Worm (Caenorhabditis elegans) whole organism, young adult: Measurements from ENCODE around the gene C55A6.11.

Source experiments
- D2030.7 ChIP-seq: fragments of 200-800 bp; sonication (Bioruptor generic); IDR thresholded peaks from 2 replicates; pipeline ENCODE4 v1.3.6; 2022; ENCODE audit warnings: missing genetic modification reagents, missing genetic modification characterization, missing compliant biosample characterization
- F37B4.10 ChIP-seq: fragments of 200-800 bp; sonication (Bioruptor generic); IDR thresholded peaks from 2 replicates; pipeline ENCODE4 v1.3.6; 2022; ENCODE audit warnings: missing genetic modification characterization, missing compliant biosample characterization
- F55B11.4 ChIP-seq: sonication (generic microtip); optimal IDR thresholded peaks from 2 replicates; lab custom pipeline; 2016; ENCODE audit warnings: missing compliant biosample characterization, missing genetic modification characterization, borderline replicate concordance; ENCODE audit not compliant: insufficient read depth
- K12H6.12 ChIP-seq: fragments of 200-800 bp; sonication (Bioruptor generic); optimal IDR thresholded peaks from 2 replicates; lab custom pipeline; 2018; ENCODE audit warnings: mild to moderate bottlenecking, missing genetic modification characterization, missing compliant biosample characterization
- T26A5.8 ChIP-seq: sonication (generic microtip); optimal IDR thresholded peaks from 2 replicates; lab custom pipeline; 2016; ENCODE audit warnings: missing genetic modification characterization, missing compliant biosample characterization
- Y67H2A.10 ChIP-seq: fragments of 200-800 bp; sonication (Bioruptor generic); conservative IDR thresholded peaks from 2 replicates; pipeline ENCODE4 v1.3.6; 2022; ENCODE audit warnings: missing genetic modification reagents, missing genetic modification characterization, missing compliant biosample characterization
- ama-1 ChIP-seq, 3 experiments: fragments of 150-350 bp in 1 of 3; sonication (generic microtip) in 2 of 3; optimal IDR thresholded peaks; 2 replicates each; lab custom pipeline; 2014 to 2018; ENCODE audit warnings: missing biosample characterization in 2 of 3, missing genetic modification characterization in 2 of 3, missing genetic modification reagents in 2 of 3
- atf-7 ChIP-seq: sonication (generic microtip); optimal IDR thresholded peaks from 2 replicates; lab custom pipeline; 2017; ENCODE audit warnings: mild to moderate bottlenecking, missing genetic modification characterization, missing compliant biosample characterization
- bed-2 ChIP-seq: fragments of 200-800 bp; sonication (Bioruptor generic); IDR thresholded peaks from 2 replicates; pipeline ENCODE4 v1.3.6; 2022; ENCODE audit warnings: missing genetic modification reagents, missing genetic modification characterization, missing compliant biosample characterization
- cebp-2 ChIP-seq: fragments of 200-800 bp; sonication (Bioruptor generic); IDR thresholded peaks from 2 replicates; pipeline ENCODE4 v1.3.6; 2022; ENCODE audit warnings: missing genetic modification characterization, missing compliant biosample characterization
- ceh-27 ChIP-seq: fragments of 200-800 bp; sonication (Bioruptor generic); optimal IDR thresholded peaks from 2 replicates; lab custom pipeline; 2018; ENCODE audit warnings: mild to moderate bottlenecking, missing genetic modification characterization, moderate library complexity, missing compliant biosample characterization
- ceh-79 ChIP-seq: sonication (generic microtip); optimal IDR thresholded peaks from 2 replicates; lab custom pipeline; 2017; ENCODE audit warnings: mild to moderate bottlenecking, missing genetic modification characterization, missing compliant biosample characterization
- egrh-3 ChIP-seq: fragments of 200-800 bp; sonication (Bioruptor generic); IDR thresholded peaks from 2 replicates; pipeline ENCODE4 v1.3.6; 2022; ENCODE audit warnings: missing genetic modification reagents, missing genetic modification characterization, missing compliant biosample characterization
- ekl-4 ChIP-seq: fragments of 200-800 bp; sonication (Bioruptor generic); IDR thresholded peaks from 2 replicates; pipeline ENCODE4 v1.3.6; 2022; ENCODE audit warnings: missing genetic modification reagents, missing genetic modification characterization, missing compliant biosample characterization
- ets-4 ChIP-seq: fragments of 200-800 bp; sonication (Bioruptor generic); optimal IDR thresholded peaks from 2 replicates; lab custom pipeline; 2018; ENCODE audit warnings: mild to moderate bottlenecking, missing genetic modification characterization, missing compliant biosample characterization
- fkh-3 ChIP-seq: sonication (generic microtip); optimal IDR thresholded peaks from 2 replicates; lab custom pipeline; 2016; ENCODE audit warnings: mild to moderate bottlenecking, missing genetic modification characterization, missing compliant biosample characterization
- hlh-26 ChIP-seq: fragments of 200-800 bp; sonication (Bioruptor generic); conservative IDR thresholded peaks from 2 replicates; pipeline ENCODE4 v1.3.6; 2022; ENCODE audit warnings: missing genetic modification reagents, missing genetic modification characterization, missing compliant biosample characterization
- lag-1 ChIP-seq: fragments of 200-800 bp; sonication (Bioruptor generic); IDR thresholded peaks from 2 replicates; pipeline ENCODE4 v1.3.6; 2022; ENCODE audit warnings: missing genetic modification reagents, missing genetic modification characterization, missing compliant biosample characterization
- let-526 ChIP-seq: fragments of 200-800 bp; sonication (Bioruptor generic); IDR thresholded peaks from 2 replicates; pipeline ENCODE4 v1.3.6; 2022; ENCODE audit warnings: missing genetic modification reagents, missing genetic modification characterization, missing compliant biosample characterization
- lin-35 ChIP-seq, 3 experiments: fragments of 150-350 bp in 2 of 3; sonication (generic microtip) in 1 of 3; optimal IDR thresholded peaks; 2 replicates each; lab custom pipeline; 2014 to 2018; ENCODE audit warnings: missing biosample characterization in 3 of 3, missing genetic modification characterization in 3 of 3, missing genetic modification reagents in 3 of 3
- lin-40 ChIP-seq: sonication (generic microtip); optimal IDR thresholded peaks from 2 replicates; lab custom pipeline; 2016; ENCODE audit warnings: missing genetic modification characterization, mild to moderate bottlenecking, missing compliant biosample characterization, missing genotype, missing genetic modification reagents
- lsy-27 ChIP-seq: sonication (generic microtip); optimal IDR thresholded peaks from 2 replicates; lab custom pipeline; 2017; ENCODE audit warnings: missing genetic modification characterization, mild to moderate bottlenecking, missing compliant biosample characterization, antibody characterized with exemption, missing genotype, borderline replicate concordance; ENCODE audit not compliant: insufficient read depth
- madf-10 ChIP-seq: sonication (generic microtip); optimal IDR thresholded peaks from 2 replicates; lab custom pipeline; 2016; ENCODE audit warnings: mild to moderate bottlenecking, missing genetic modification characterization, missing compliant biosample characterization
- mcd-1 ChIP-seq: fragments of 200-800 bp; sonication (Bioruptor generic); IDR thresholded peaks from 2 replicates; pipeline ENCODE4 v1.3.6; 2022; ENCODE audit warnings: missing genetic modification reagents, missing genetic modification characterization, missing compliant biosample characterization
- mxl-1 ChIP-seq: sonication (generic microtip); optimal IDR thresholded peaks from 2 replicates; lab custom pipeline; 2016; ENCODE audit warnings: missing genetic modification characterization, missing compliant biosample characterization
- nhr-120 ChIP-seq: fragments of 200-800 bp; sonication (Bioruptor generic); IDR thresholded peaks from 2 replicates; pipeline ENCODE4 v1.3.6; 2022; ENCODE audit warnings: missing genetic modification characterization, missing compliant biosample characterization
- nhr-80 ChIP-seq: sonication (generic microtip); optimal IDR thresholded peaks from 2 replicates; lab custom pipeline; 2016; ENCODE audit warnings: missing genetic modification characterization, missing compliant biosample characterization
- nhr-90 ChIP-seq: sonication (generic microtip); optimal IDR thresholded peaks from 2 replicates; lab custom pipeline; 2016; ENCODE audit warnings: missing genotype, mild to moderate bottlenecking, missing genetic modification characterization, missing compliant biosample characterization
- snpc-1.1 ChIP-seq: sonication (generic microtip); optimal IDR thresholded peaks from 2 replicates; lab custom pipeline; 2017; ENCODE audit warnings: missing genetic modification characterization, mild to moderate bottlenecking, missing compliant biosample characterization, antibody characterized with exemption, moderate library complexity, missing genotype, missing genetic modification reagents; ENCODE audit not compliant: insufficient read depth
- snpc-1.3 ChIP-seq: sonication (generic microtip); optimal IDR thresholded peaks from 2 replicates; lab custom pipeline; 2017; ENCODE audit warnings: missing genetic modification characterization, mild to moderate bottlenecking, missing compliant biosample characterization, antibody characterized with exemption, moderate library complexity, missing genotype, missing genetic modification reagents; ENCODE audit not compliant: insufficient read depth
- snpc-4 ChIP-seq, 5 experiments: fragments of 150-350 bp in 1 of 5; sonication (generic microtip) in 4 of 5; optimal IDR thresholded peaks; 2 replicates each; lab custom pipeline; 2014 to 2018; ENCODE audit warnings: missing genetic modification characterization in 5 of 5, missing biosample characterization in 3 of 5, antibody characterized with exemption in 2 of 5, mild to moderate bottlenecking in 2 of 5, missing compliant biosample characterization in 2 of 5, missing genotype in 2 of 5, moderate library complexity in 2 of 5, missing genetic modification reagents in 1 of 5
- somi-1 ChIP-seq: fragments of 200-800 bp; sonication (Bioruptor generic); optimal IDR thresholded peaks from 2 replicates; lab custom pipeline; 2018; ENCODE audit warnings: mild to moderate bottlenecking, missing genetic modification characterization, missing compliant biosample characterization
- sptf-2 ChIP-seq: fragments of 200-800 bp; sonication (Bioruptor generic); optimal IDR thresholded peaks from 2 replicates; lab custom pipeline; 2018; ENCODE audit warnings: mild to moderate bottlenecking, missing genetic modification characterization, missing compliant biosample characterization
- tbp1 ChIP-seq: fragments of 200-800 bp; sonication (Bioruptor generic); optimal IDR thresholded peaks from 2 replicates; lab custom pipeline; 2018; ENCODE audit warnings: mild to moderate bottlenecking, missing genetic modification characterization, missing compliant biosample characterization
- tbx-9 ChIP-seq: sonication (generic microtip); optimal IDR thresholded peaks from 2 replicates; lab custom pipeline; 2016; ENCODE audit warnings: borderline replicate concordance, missing genetic modification characterization, inconsistent platforms, missing compliant biosample characterization
- tlf-1 ChIP-seq: fragments of 200-800 bp; sonication (Bioruptor generic); optimal IDR thresholded peaks from 2 replicates; lab custom pipeline; 2018; ENCODE audit warnings: mild to moderate bottlenecking, missing genetic modification characterization, missing compliant biosample characterization
- unc-130 ChIP-seq: sonication (generic microtip); optimal IDR thresholded peaks from 2 replicates; lab custom pipeline; 2016; ENCODE audit warnings: missing genetic modification reagents, missing genetic modification characterization, missing compliant biosample characterization
- ztf-18 ChIP-seq: sonication (generic microtip); optimal IDR thresholded peaks from 2 replicates; lab custom pipeline; 2016; ENCODE audit warnings: missing genotype, mild to moderate bottlenecking, missing genetic modification characterization, missing compliant biosample characterization
- ztf-26 ChIP-seq: sonication (generic microtip); optimal IDR thresholded peaks from 2 replicates; lab custom pipeline; 2017; ENCODE audit warnings: missing genetic modification characterization, missing compliant biosample characterization

C55A6.11 gene

DNA sequence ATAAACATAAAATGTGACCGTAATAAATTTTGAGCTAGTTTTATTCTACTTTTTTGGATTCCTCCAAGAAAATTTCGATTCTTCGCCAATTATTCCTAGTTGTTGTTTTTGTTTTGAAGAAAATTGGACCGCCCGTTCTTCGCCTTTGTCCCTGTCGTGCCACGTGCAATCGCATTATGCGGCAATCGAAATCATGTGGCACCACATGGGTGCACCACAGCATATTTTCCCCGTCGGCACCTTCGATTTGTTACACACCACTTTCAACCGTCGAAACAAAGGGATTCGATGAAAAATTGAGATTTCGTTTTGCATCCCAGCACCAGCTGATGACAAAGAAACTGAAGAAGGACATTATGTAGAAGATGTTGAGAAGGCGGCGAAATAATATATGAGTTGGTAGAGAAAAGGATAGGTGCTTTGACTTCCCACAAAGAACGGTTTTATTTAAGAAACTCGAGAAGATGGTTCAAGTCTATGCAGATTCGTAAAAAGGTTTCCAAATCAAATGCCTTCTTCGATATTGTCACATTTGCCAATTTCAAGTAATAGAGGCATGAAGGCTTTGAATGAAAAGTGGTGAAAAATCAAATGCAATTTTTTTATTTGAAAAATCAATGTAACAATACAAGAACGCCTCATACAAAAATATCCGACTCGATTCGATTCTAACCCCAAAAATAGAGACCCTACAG, 8.5 kb downstream of the C55A6.11 start:
- TF ChIP-seq ztf-18 (tag; lab: Kevin White, UChicago) (no peak), unc-130 (no peak), Y67H2A.10 (GFP tag; lab: Robert Waterston, UW) (no peak)

ce11 chrV:11529541-11529940, 9.2 kb downstream of the C55A6.11 start:
- no peak for TF ChIP-seq lin-40 (tag; lab: Kevin White, UChicago)
- TF ChIP-seq lag-1 (GFP tag; lab: Robert Waterston, UW), result no peak
- no peak for TF ChIP-seq F55B11.4 (tag; lab: Kevin White, UChicago)
- TF ChIP-seq sptf-2, result no peak
- no peak for TF ChIP-seq K12H6.12
- TF ChIP-seq somi-1 (GFP tag; lab: Kevin White, UChicago), result no peak
- no peak for TF ChIP-seq let-526 (GFP tag; lab: Robert Waterston, UW)
- TF ChIP-seq D2030.7 (GFP tag; lab: Robert Waterston, UW), result no peak
- TF ChIP-seq lsy-27 (tag; lab: Kevin White, UChicago), result no peak
- no peak for TF ChIP-seq tlf-1 (GFP tag; lab: Kevin White, UChicago)
- no peak for TF ChIP-seq mxl-1 (tag; lab: Kevin White, UChicago)
- no peak for TF ChIP-seq F37B4.10
- TF ChIP-seq cebp-2 (GFP tag; lab: Robert Waterston, UW), result no peak
- no peak for TF ChIP-seq T26A5.8 (tag; lab: Kevin White, UChicago)
- TF ChIP-seq snpc-1.3 (tag; lab: Kevin White, UChicago), result no peak

DNA sequence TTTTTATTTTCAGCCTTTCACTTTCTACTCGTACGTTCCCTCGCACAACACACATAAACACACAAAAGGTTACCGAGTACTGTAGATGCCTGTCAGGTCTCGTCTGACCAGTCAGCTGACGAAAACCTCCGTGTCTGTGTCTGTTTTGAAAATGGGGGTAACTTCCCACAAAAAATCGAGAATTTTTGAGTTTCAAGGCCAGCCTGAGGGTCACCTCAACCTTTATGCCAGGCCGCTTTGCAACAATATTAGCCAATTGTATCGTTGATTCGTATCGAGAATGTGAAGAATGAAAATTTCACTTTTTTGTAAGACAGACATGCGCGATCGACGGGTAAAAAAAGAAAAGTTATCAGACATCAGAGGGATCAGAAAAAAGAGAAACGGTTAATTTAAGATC, 10.8 kb downstream of the C55A6.11 start:
- TF ChIP-seq ceh-27 (GFP tag; lab: Kevin White, UChicago) (peak; percentile 68), D2030.7 (GFP tag; lab: Robert Waterston, UW) (no peak), lin-40 (tag; lab: Kevin White, UChicago) (peak; percentile 56), nhr-90 (no peak), snpc-4 (GFP tag; optimal IDR thresholded peaks at IDR 0.05; lab: Kevin White, UChicago) (no peak), snpc-4 (tag; optimal IDR thresholded peaks at IDR 0.05; lab: Kevin White, UChicago) (no peak), snpc-1.1 (tag; lab: Kevin White, UChicago) (no peak), ama-1 (optimal IDR thresholded peaks at IDR 0.05; lab: Kevin White, UChicago) (no peak), ama-1 (GFP tag; optimal IDR thresholded peaks at IDR 0.05; lab: Kevin White, UChicago) (no peak), ztf-26 (tag; lab: Kevin White, UChicago) (peak; percentile 17), mcd-1 (GFP tag; lab: Robert Waterston, UW) (no peak), lag-1 (GFP tag; lab: Robert Waterston, UW) (no peak), ekl-4 (GFP tag; lab: Robert Waterston, UW) (no peak)

ce11 chrV:11531831-11532534, 11.7 kb downstream of the C55A6.11 start:
- TF ChIP-seq fkh-3 (tag; lab: Kevin White, UChicago) (no peak), tbp1 (GFP tag; lab: Kevin White, UChicago) (peak; percentile 22), bed-2 (GFP tag; lab: Robert Waterston, UW) (no peak), ceh-27 (GFP tag; lab: Kevin White, UChicago) (peak; percentile 32), nhr-120 (no peak), madf-10 (peak; percentile 55), lin-35 (GFP tag; optimal IDR thresholded peaks at IDR 0.05; lab: Kevin White, UChicago) (peak in 1 of 3 experiments; percentile 1), ztf-26 (tag; lab: Kevin White, UChicago) (peak; percentile 70), tbx-9 (tag; lab: Kevin White, UChicago) (no peak), ceh-79 (tag; lab: Kevin White, UChicago) (no peak), unc-130 (no peak), egrh-3 (GFP tag; lab: Robert Waterston, UW) (no peak; the same call in 1 of the 2 replicates), K12H6.12 (peak; percentile 76), atf-7 (tag; lab: Kevin White, UChicago) (peak; percentile 81), ets-4 (GFP tag; lab: Kevin White, UChicago) (peak; percentile 28), hlh-26 (no peak), nhr-80 (tag; lab: Kevin White, UChicago) (peak; percentile 98), F37B4.10 (no peak)
